Worm (Caenorhabditis elegans) whole organism, L4 larva: ENCODE measurements around the gene ergi-2.
A peak's percentile ranks its signal among the peaks of the same experiment; 100 is the strongest.

Experiments used
- D1046.2 ChIP-seq: fragments of 200-800 bp; sonication (Bioruptor generic); IDR thresholded peaks from 2 replicates; pipeline ENCODE4 v1.3.6; 2022; ENCODE audit warnings: missing genetic modification characterization, missing compliant biosample characterization
- F37D6.2 ChIP-seq: sonication (generic microtip); optimal IDR thresholded peaks from 2 replicates; lab custom pipeline; 2016; ENCODE audit warnings: mild to moderate bottlenecking, missing genetic modification characterization, missing compliant biosample characterization
- Y48G9A.11 ChIP-seq: fragments of 200-800 bp; sonication (Bioruptor generic); IDR thresholded peaks from 2 replicates; pipeline ENCODE4 v1.3.6; 2022; ENCODE audit warnings: missing genetic modification reagents, missing genetic modification characterization, missing compliant biosample characterization
- Y75B8A.6 ChIP-seq: fragments of 200-800 bp; sonication (Bioruptor generic); IDR thresholded peaks from 2 replicates; pipeline ENCODE4 v1.3.6; 2022; ENCODE audit warnings: missing genetic modification reagents, missing genetic modification characterization, missing compliant biosample characterization
- ZK546.5 ChIP-seq, 2 experiments: sonication (generic microtip); optimal IDR thresholded peaks; 2 replicates each; lab custom pipeline; 2017; ENCODE audit warnings: missing biosample characterization in 2 of 2, missing genetic modification characterization in 2 of 2
- aly-2 ChIP-seq: sonication (generic microtip); optimal IDR thresholded peaks from 2 replicates; lab custom pipeline; 2018; ENCODE audit warnings: missing biosample characterization, missing genetic modification characterization
- attf-4 ChIP-seq: sonication (generic microtip); optimal IDR thresholded peaks from 3 replicates; lab custom pipeline; 2017; ENCODE audit warnings: missing biosample characterization, missing genetic modification characterization
- ceh-20 ChIP-seq: fragments of 200-800 bp; sonication (Bioruptor generic); IDR thresholded peaks from 2 replicates; pipeline ENCODE4 v1.3.6; 2022; ENCODE audit warnings: missing genetic modification reagents, missing genetic modification characterization, missing compliant biosample characterization
- ceh-32 ChIP-seq: sonication (generic microtip); optimal IDR thresholded peaks from 2 replicates; lab custom pipeline; 2016; ENCODE audit warnings: mild to moderate bottlenecking, missing genetic modification characterization, missing compliant biosample characterization; ENCODE audit not compliant: poor library complexity
- ceh-62 ChIP-seq: sonication (generic microtip); optimal IDR thresholded peaks from 2 replicates; lab custom pipeline; 2017; ENCODE audit warnings: missing biosample characterization, missing genetic modification characterization
- ceh-82 ChIP-seq: sonication (generic microtip); optimal IDR thresholded peaks from 2 replicates; lab custom pipeline; 2017; ENCODE audit warnings: missing biosample characterization, missing genetic modification characterization
- cey-2 ChIP-seq: sonication (generic microtip); optimal IDR thresholded peaks from 3 replicates; lab custom pipeline; 2017; ENCODE audit warnings: missing genetic modification characterization, mild to moderate bottlenecking, missing compliant biosample characterization, antibody characterized with exemption, borderline replicate concordance; ENCODE audit not compliant: insufficient read depth
- ctbp-1 ChIP-seq: fragments of 200-800 bp; sonication (Bioruptor generic); IDR thresholded peaks from 2 replicates; pipeline ENCODE4 v1.3.6; 2022; ENCODE audit warnings: missing genetic modification reagents, missing genetic modification characterization, missing compliant biosample characterization
- daf-16 ChIP-seq, 3 experiments: sonication (generic microtip); optimal IDR thresholded peaks; 2 replicates each; lab custom pipeline; 2016 to 2017; ENCODE audit warnings: missing genetic modification characterization in 3 of 3, missing genetic modification reagents in 3 of 3, mild to moderate bottlenecking in 2 of 3, missing compliant biosample characterization in 2 of 3, missing biosample characterization in 1 of 3, moderate library complexity in 1 of 3
- daf-19 ChIP-seq: fragments of 200-800 bp; sonication (Bioruptor generic); conservative IDR thresholded peaks from 2 replicates; pipeline ENCODE4 v1.3.6; 2022; ENCODE audit warnings: missing genetic modification characterization, missing compliant biosample characterization
- daf-8 ChIP-seq: fragments of 200-800 bp; sonication (Bioruptor generic); IDR thresholded peaks from 2 replicates; pipeline ENCODE4 v1.3.6; 2022; ENCODE audit warnings: missing genetic modification characterization, missing compliant biosample characterization
- dpl-1 ChIP-seq: fragments of 150-350 bp; optimal IDR thresholded peaks from 2 replicates; lab custom pipeline; 2014; ENCODE audit warnings: missing biosample characterization, missing genetic modification reagents, missing genetic modification characterization
- duxl-1 ChIP-seq: sonication (generic microtip); optimal IDR thresholded peaks from 2 replicates; lab custom pipeline; 2016; ENCODE audit warnings: mild to moderate bottlenecking, missing genetic modification characterization, moderate library complexity, missing compliant biosample characterization; ENCODE audit not compliant: poor library complexity
- egl-27 ChIP-seq: sonication (generic microtip); optimal IDR thresholded peaks from 3 replicates; lab custom pipeline; 2017; ENCODE audit warnings: missing biosample characterization, missing genetic modification reagents, missing genetic modification characterization
- egl-43 ChIP-seq: fragments of 200-800 bp; sonication (Bioruptor generic); IDR thresholded peaks from 2 replicates; pipeline ENCODE4 v1.3.6; 2022; ENCODE audit warnings: missing genetic modification reagents, missing genetic modification characterization, missing compliant biosample characterization
- fos-1 ChIP-seq: fragments of 150-350 bp; optimal IDR thresholded peaks from 2 replicates; lab custom pipeline; 2014; ENCODE audit warnings: missing biosample characterization, missing genetic modification characterization
- gei-8 ChIP-seq: fragments of 200-800 bp; sonication (Bioruptor generic); optimal IDR thresholded peaks from 2 replicates; lab custom pipeline; 2018; ENCODE audit warnings: mild to moderate bottlenecking, missing genetic modification characterization, missing compliant biosample characterization
- hlh-30 ChIP-seq: sonication (generic microtip); optimal IDR thresholded peaks from 2 replicates; lab custom pipeline; 2017; ENCODE audit warnings: antibody characterized with exemption, mild to moderate bottlenecking, missing genetic modification characterization, missing compliant biosample characterization; ENCODE audit not compliant: insufficient read depth
- jun-1 ChIP-seq: fragments of 150-350 bp; optimal IDR thresholded peaks from 2 replicates; lab custom pipeline; 2014; ENCODE audit warnings: missing biosample characterization, missing genetic modification reagents, missing genetic modification characterization
- lin-15B ChIP-seq: fragments of 150-350 bp; sonication (generic microtip); optimal IDR thresholded peaks from 3 replicates; lab custom pipeline; 2014; ENCODE audit warnings: missing biosample characterization, missing genetic modification characterization
- madf-9 ChIP-seq: fragments of 200-800 bp; sonication (Bioruptor generic); conservative IDR thresholded peaks from 2 replicates; pipeline ENCODE4 v1.3.6; 2022; ENCODE audit warnings: missing genetic modification reagents, missing genetic modification characterization, missing compliant biosample characterization
- mep-1 ChIP-seq: fragments of 150-350 bp; sonication (generic microtip); optimal IDR thresholded peaks from 3 replicates; lab custom pipeline; 2014; ENCODE audit warnings: missing biosample characterization, missing genetic modification characterization
- mes-2 ChIP-seq: sonication (generic microtip); optimal IDR thresholded peaks from 2 replicates; lab custom pipeline; 2016; ENCODE audit warnings: missing genotype, mild to moderate bottlenecking, missing genetic modification characterization, missing compliant biosample characterization; ENCODE audit not compliant: poor library complexity, severe bottlenecking
- nhr-102 ChIP-seq: sonication (generic microtip); optimal IDR thresholded peaks from 2 replicates; lab custom pipeline; 2016; ENCODE audit warnings: mild to moderate bottlenecking, missing genetic modification characterization, moderate library complexity, missing compliant biosample characterization
- nhr-11 ChIP-seq: fragments of 150-350 bp; optimal IDR thresholded peaks from 2 replicates; lab custom pipeline; 2014; ENCODE audit warnings: missing biosample characterization, missing genetic modification characterization
- nhr-111 ChIP-seq: fragments of 200-800 bp; sonication (Bioruptor generic); optimal IDR thresholded peaks from 2 replicates; lab custom pipeline; 2018; ENCODE audit warnings: mild to moderate bottlenecking, missing genetic modification characterization, missing compliant biosample characterization
- nhr-25 ChIP-seq: sonication (generic microtip); optimal IDR thresholded peaks from 2 replicates; lab custom pipeline; 2017; ENCODE audit warnings: missing genetic modification characterization, mild to moderate bottlenecking, missing compliant biosample characterization, antibody characterized with exemption, moderate library complexity, borderline replicate concordance; ENCODE audit not compliant: insufficient read depth
- nhr-42 ChIP-seq: fragments of 200-800 bp; sonication (Bioruptor generic); IDR thresholded peaks from 2 replicates; pipeline ENCODE4 v1.3.6; 2022; ENCODE audit warnings: missing genetic modification characterization, missing compliant biosample characterization
- nhr-48 ChIP-seq: sonication (generic microtip); optimal IDR thresholded peaks from 2 replicates; lab custom pipeline; 2016; ENCODE audit warnings: mild to moderate bottlenecking, missing genetic modification characterization, missing compliant biosample characterization
- nhr-6 ChIP-seq: fragments of 150-350 bp; optimal IDR thresholded peaks from 2 replicates; lab custom pipeline; 2014; ENCODE audit warnings: missing biosample characterization, missing genetic modification characterization
- nhr-77 ChIP-seq: fragments of 150-350 bp; optimal IDR thresholded peaks from 2 replicates; lab custom pipeline; 2014; ENCODE audit warnings: missing biosample characterization, missing genetic modification characterization
- pha-4 ChIP-seq, 2 experiments: fragments of 150-350 bp in 1 of 2; fragments of 200-800 bp in 1 of 2; sonication (Bioruptor generic) in 1 of 2; IDR thresholded peaks in 1 of 2; optimal IDR thresholded peaks in 1 of 2; 2 replicates each; pipeline versions ENCODE4 v1.3.6 to Lab custom; 2014 to 2022; ENCODE audit warnings: missing genetic modification characterization in 2 of 2, missing genetic modification reagents in 2 of 2, missing biosample characterization in 1 of 2, missing compliant biosample characterization in 1 of 2
- php-3 ChIP-seq: fragments of 200-800 bp; sonication (Bioruptor generic); IDR thresholded peaks from 2 replicates; pipeline ENCODE4 v1.3.6; 2022; ENCODE audit warnings: missing genetic modification reagents, missing genetic modification characterization, missing compliant biosample characterization
- rbr-2 ChIP-seq: sonication (generic microtip); optimal IDR thresholded peaks from 2 replicates; lab custom pipeline; 2016; ENCODE audit warnings: missing genotype, missing genetic modification characterization, missing compliant biosample characterization
- saeg-2 ChIP-seq: fragments of 200-800 bp; sonication (Bioruptor generic); IDR thresholded peaks from 2 replicates; pipeline ENCODE4 v1.3.6; 2022; ENCODE audit warnings: missing genetic modification reagents, missing genetic modification characterization, missing compliant biosample characterization
- skn-1 ChIP-seq: fragments of 150-350 bp; optimal IDR thresholded peaks from 2 replicates; lab custom pipeline; 2014; ENCODE audit warnings: missing biosample characterization, missing genetic modification characterization
- snpc-4 ChIP-seq: fragments of 150-350 bp; optimal IDR thresholded peaks from 2 replicates; lab custom pipeline; 2014; ENCODE audit warnings: missing biosample characterization, missing genetic modification characterization
- tra-1 ChIP-seq: fragments of 200-800 bp; sonication (Bioruptor generic); IDR thresholded peaks from 2 replicates; pipeline ENCODE4 v1.3.6; 2022; ENCODE audit warnings: missing genetic modification reagents, missing genetic modification characterization, missing compliant biosample characterization
- unc-39 ChIP-seq: sonication (generic microtip); optimal IDR thresholded peaks from 2 replicates; lab custom pipeline; 2017; ENCODE audit warnings: missing biosample characterization, missing genetic modification characterization
- zfp-3 ChIP-seq: fragments of 200-800 bp; sonication (Bioruptor generic); conservative IDR thresholded peaks from 2 replicates; pipeline ENCODE4 v1.3.6; 2022; ENCODE audit warnings: missing genetic modification reagents, missing genetic modification characterization, missing compliant biosample characterization
- zip-11 ChIP-seq: fragments of 200-800 bp; sonication (Bioruptor generic); IDR thresholded peaks from 2 replicates; pipeline ENCODE4 v1.3.6; 2022; ENCODE audit warnings: missing genetic modification characterization, missing compliant biosample characterization
- zip-2 ChIP-seq: fragments of 150-350 bp; optimal IDR thresholded peaks from 2 replicates; lab custom pipeline; 2014; ENCODE audit warnings: missing biosample characterization, missing genetic modification characterization
- ztf-11 ChIP-seq: fragments of 150-350 bp; optimal IDR thresholded peaks from 2 replicates; lab custom pipeline; 2014; ENCODE audit warnings: missing biosample characterization, missing genetic modification characterization
- ztf-7 ChIP-seq: fragments of 150-350 bp; optimal IDR thresholded peaks from 2 replicates; lab custom pipeline; 2014; ENCODE audit warnings: missing biosample characterization, missing genetic modification characterization

Gene ergi-2

ce11 chrX:14975467-14976167 lies 31.5 kb downstream of the ergi-2 start, which contains the start of gene F20D1.3 (continued):
- TF ChIP-seq daf-16 (GFP tag; optimal IDR thresholded peaks at IDR 0.05; lab: Kevin White, UChicago) (peak in 1 of 2 experiments; percentile 24), daf-16 (tag; optimal IDR thresholded peaks at IDR 0.05; lab: Kevin White, UChicago) (peak; percentile 71), mep-1 (peak; percentile 86), lin-15B (no peak), ceh-32 (no peak), php-3 (no peak), unc-39 (tag; lab: Kevin White, UChicago) (no peak), Y48G9A.11 (GFP tag; lab: Robert Waterston, UW) (no peak), skn-1 (tag; lab: Kevin White, UChicago) (no peak), egl-27 (tag; lab: Kevin White, UChicago) (no peak), dpl-1 (GFP tag; lab: Kevin White, UChicago) (peak; percentile 65), D1046.2 (GFP tag; lab: Robert Waterston, UW) (0 out of 2 replicates have a peak, but pooled peaks have one; percentile 44), ceh-62 (tag; lab: Kevin White, UChicago) (no peak), pha-4 (GFP tag; IDR thresholded peaks at IDR 0.05; lab: Robert Waterston, UW) (no peak), pha-4 (tag; optimal IDR thresholded peaks at IDR 0.05; lab: Kevin White, UChicago) (no peak), ceh-82 (no peak), daf-8 (GFP tag; lab: Robert Waterston, UW) (no peak), rbr-2 (tag; lab: Kevin White, UChicago) (peak; percentile 59), duxl-1 (no peak), jun-1 (tag; lab: Kevin White, UChicago) (peak; percentile 60), attf-4 (tag; lab: Kevin White, UChicago) (no peak), daf-19 (GFP tag; lab: Robert Waterston, UW) (no peak), ctbp-1 (GFP tag; lab: Robert Waterston, UW) (no peak), egl-43 (GFP tag; lab: Robert Waterston, UW) (no peak), fos-1 (tag; lab: Kevin White, UChicago) (no peak), nhr-25 (tag; lab: Kevin White, UChicago) (no peak), Y75B8A.6 (no peak), cey-2 (tag; lab: Kevin White, UChicago) (no peak), ztf-7 (tag; lab: Kevin White, UChicago) (peak; percentile 0), ztf-11 (tag; lab: Kevin White, UChicago) (no peak), zip-2 (tag; lab: Kevin White, UChicago) (no peak), aly-2 (tag; lab: Kevin White, UChicago) (no peak), hlh-30 (tag; lab: Kevin White, UChicago) (peak; percentile 70), saeg-2 (GFP tag; lab: Robert Waterston, UW) (no peak), madf-9 (no peak), ceh-20 (GFP tag; lab: Robert Waterston, UW) (no peak), nhr-111 (GFP tag; lab: Kevin White, UChicago) (no peak), nhr-11 (tag; lab: Kevin White, UChicago) (peak; percentile 38), nhr-77 (tag; lab: Kevin White, UChicago) (peak; percentile 29), ZK546.5 (tag; optimal IDR thresholded peaks at IDR 0.05; lab: Kevin White, UChicago) (no peak), nhr-102 (tag; lab: Kevin White, UChicago) (no peak), gei-8 (no peak), nhr-48 (peak; percentile 8), nhr-6 (tag; lab: Kevin White, UChicago) (no peak), zip-11 (GFP tag; lab: Robert Waterston, UW) (no peak), zfp-3 (GFP tag; lab: Robert Waterston, UW) (no peak), mes-2 (tag; lab: Kevin White, UChicago) (peak; percentile 69), tra-1 (GFP tag; lab: Robert Waterston, UW) (no peak), F37D6.2 (tag; lab: Kevin White, UChicago) (no peak), nhr-42 (GFP tag; lab: Robert Waterston, UW) (no peak), snpc-4 (tag; lab: Kevin White, UChicago) (no peak)
